Fruit fly (Drosophila melanogaster) whole organism: ENCODE data around the gene CG13461.

Experiments
- CG8478 ChIP-seq: fragments of >200 bp; optimal IDR thresholded peaks from 2 replicates; lab custom pipeline; 2018; ENCODE audit warnings: inconsistent platforms
- Dll ChIP-seq: fragments of >200 bp; optimal IDR thresholded peaks from 2 replicates; lab custom pipeline; 2017
- EcR ChIP-seq, 2 experiments: fragments of >200 bp; optimal IDR thresholded peaks; 2 replicates each; lab custom pipeline; 2017; ENCODE audit warnings: missing biosample characterization in 2 of 2, missing genetic modification characterization in 2 of 2, missing genetic modification reagents in 2 of 2
- pan ChIP-seq: fragments of >200 bp; optimal IDR thresholded peaks from 2 replicates; lab custom pipeline; 2017
- psq ChIP-seq: fragments of >200 bp; optimal IDR thresholded peaks from 2 replicates; lab custom pipeline; 2017
- usp ChIP-seq: fragments of >200 bp; optimal IDR thresholded peaks from 2 replicates; lab custom pipeline; 2017; ENCODE audit warnings: missing biosample characterization, missing genetic modification characterization, mixed read lengths

- TF ChIP-seq EcR (GFP tag; optimal IDR thresholded peaks at IDR 0.05; lab: Kevin White, UChicago) (no peak), usp (GFP tag; lab: Kevin White, UChicago) (no peak), psq (lab: Kevin White, UChicago) (no peak), pan (lab: Kevin White, UChicago) (no peak), CG8478 (no peak), Dll (no peak)
These were observed 24.1 kb upstream of the CG13461 start for dm6 chr3L:15076380-15076779.
